Fruit fly (Drosophila melanogaster): ENCODE data around the gene CG7017.

DNA sequence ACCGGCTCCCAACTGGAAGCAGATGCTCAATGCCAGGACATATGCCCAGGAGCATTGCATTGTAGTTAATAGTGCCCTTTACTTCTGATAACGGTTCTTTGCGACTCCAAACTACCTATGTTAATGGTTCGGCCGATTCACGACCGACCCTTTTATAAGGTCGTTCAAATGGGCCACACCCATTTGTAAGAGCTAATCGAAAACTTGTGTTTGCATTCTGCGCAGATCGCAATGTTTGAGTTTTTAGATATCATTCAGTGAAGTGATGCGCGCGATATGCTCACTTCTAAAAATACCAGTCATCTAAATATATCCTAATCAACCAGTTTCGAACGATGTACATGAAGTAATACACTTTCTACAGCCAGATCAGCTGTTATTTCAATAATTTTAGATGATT is 10.4 kb downstream of the CG7017 start, which contains the start of gene obst-F:
- TF ChIP-seq toe (GFP tag; optimal IDR thresholded peaks at IDR 0.05) (no peak), Mnt (GFP tag; optimal IDR thresholded peaks at IDR 0.05) (no peak), kay (GFP tag; ENCODE audit: borderline replicate concordance) (no peak), CG1620 (GFP tag; optimal IDR thresholded peaks at IDR 0.05) (no peak), cic (GFP tag; optimal IDR thresholded peaks at IDR 0.05) (no peak), Hr96 (GFP tag; optimal IDR thresholded peaks at IDR 0.05) (no peak), CG12768 (GFP tag; optimal IDR thresholded peaks at IDR 0.05) (no peak), tj (GFP tag; optimal IDR thresholded peaks at IDR 0.05) (no peak)

Data from whole organism, adult.